Worm (Caenorhabditis elegans): ENCODE measurements around the gene Y47D7A.13.

Y47D7A.13 gene

DNA sequence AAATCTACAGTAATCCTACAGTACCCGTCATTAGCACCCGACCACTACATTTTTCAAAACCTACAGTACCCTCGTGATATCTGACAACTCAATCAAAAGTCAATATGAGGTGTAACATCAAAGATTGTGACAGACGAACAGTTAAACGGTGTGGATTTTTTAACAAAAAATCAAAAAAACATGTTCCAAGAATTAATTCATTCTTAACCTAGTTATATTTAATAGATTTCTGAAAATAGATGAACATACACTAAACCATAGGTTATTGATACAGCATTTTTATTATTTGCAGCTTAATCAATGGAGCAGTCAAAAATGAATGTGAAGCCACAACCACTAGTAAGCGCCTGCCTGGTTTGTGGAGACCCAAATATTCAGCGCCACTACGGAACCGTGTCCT lies 28.2 kb downstream of the Y47D7A.13 start, which contains the start of gene nhr-118:
TSS of gene nhr-118 (plus strand) at position 301 of the 400 bp plus-strand sequence.
- no peak for TF ChIP-seq aly-1 (tag; optimal IDR thresholded peaks at IDR 0.05)

- TF ChIP-seq ceh-13 (GFP tag; optimal IDR thresholded peaks at IDR 0.05) (no peak), B0310.2 (tag; optimal IDR thresholded peaks at IDR 0.05) (no peak), flt-1 (GFP tag; IDR thresholded peaks at IDR 0.05) (no peak), F13C5.2 (tag; optimal IDR thresholded peaks at IDR 0.05) (no peak), tra-4 (tag; optimal IDR thresholded peaks at IDR 0.05) (no peak)
Observed at ce11 chrV:4401865-4402264, 33.9 kb downstream of the Y47D7A.13 start, which contains the start of gene F13A2.5. Gene F13A2.5, minus strand, starts transcription at chrV:4401965.

DNA sequence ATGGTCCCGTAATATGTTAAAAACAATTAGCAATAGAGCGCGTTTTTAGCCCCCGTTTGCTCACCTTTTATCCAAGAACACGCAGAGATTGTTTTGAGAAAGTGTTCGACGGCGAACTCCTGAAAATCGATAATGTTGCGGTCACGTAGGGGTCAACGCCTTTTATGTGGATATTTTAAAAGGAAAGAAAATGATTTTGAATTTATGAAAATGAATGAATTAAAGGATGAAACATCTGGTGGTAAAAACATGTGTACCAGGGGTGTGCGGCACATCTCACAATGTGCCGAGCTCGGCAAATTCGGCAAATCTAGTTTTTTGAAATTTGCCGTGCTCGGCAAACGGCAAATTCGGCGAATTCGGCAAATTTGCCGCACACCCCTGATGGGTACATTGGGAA lies 35.6 kb downstream of the Y47D7A.13 start, which contains the start of gene F13A2.4:
TSS of gene F13A2.4 (minus strand) at position 101 of the 400 bp plus-strand sequence.
- TF ChIP-seq flt-1 (GFP tag; IDR thresholded peaks at IDR 0.05): no peak
- no peak for TF ChIP-seq pes-1 (GFP tag; IDR thresholded peaks at IDR 0.05)
- TF ChIP-seq hnd-1 (tag; optimal IDR thresholded peaks at IDR 0.05): no peak
- no peak for TF ChIP-seq scrt-1 (GFP tag; IDR thresholded peaks at IDR 0.05)
- TF ChIP-seq B0310.2 (tag; optimal IDR thresholded peaks at IDR 0.05): no peak
- no peak for TF ChIP-seq ets-7 (tag; optimal IDR thresholded peaks at IDR 0.05)
- TF ChIP-seq hmg-4 (GFP tag; optimal IDR thresholded peaks at IDR 0.05): no peak
- TF ChIP-seq ama-1 (optimal IDR thresholded peaks at IDR 0.05): no peak
- TF ChIP-seq aly-1 (tag; optimal IDR thresholded peaks at IDR 0.05): no peak
- TF ChIP-seq tbx-11 (GFP tag; IDR thresholded peaks at IDR 0.05): no peak
- no peak for TF ChIP-seq ceh-36 (tag; optimal IDR thresholded peaks at IDR 0.05)
- TF ChIP-seq F13C5.2 (tag; optimal IDR thresholded peaks at IDR 0.05): no peak
- no peak for TF ChIP-seq ceh-13 (GFP tag; optimal IDR thresholded peaks at IDR 0.05)
- TF ChIP-seq hmbx-1 (tag; optimal IDR thresholded peaks at IDR 0.05): no peak
- no peak for TF ChIP-seq tra-4 (tag; optimal IDR thresholded peaks at IDR 0.05)
- TF ChIP-seq sea-1 (GFP tag; conservative IDR thresholded peaks at IDR 0.05): no peak

DNA sequence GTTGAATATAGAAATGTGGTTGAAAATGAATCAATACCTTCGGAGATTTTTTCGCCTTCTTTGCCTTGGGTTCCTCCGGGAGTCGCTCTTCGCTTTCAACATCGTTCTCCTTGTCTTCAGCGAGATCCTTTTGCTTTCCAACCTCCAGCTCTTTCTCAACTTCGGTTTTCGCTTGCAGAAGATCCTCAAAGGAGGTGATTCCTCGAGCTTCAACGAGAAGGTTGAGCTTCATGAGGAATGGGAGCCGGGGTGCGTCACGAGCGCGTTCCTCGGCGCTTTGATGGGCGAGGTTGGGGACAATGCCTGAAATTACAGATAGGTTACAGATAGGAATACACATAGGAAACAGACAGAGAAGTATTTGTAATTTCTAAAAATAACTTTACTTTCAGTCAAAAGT lies 36.8 kb downstream of the Y47D7A.13 start:
- no peak for TF ChIP-seq aly-1 (tag; optimal IDR thresholded peaks at IDR 0.05)
- TF ChIP-seq ceh-36 (tag; optimal IDR thresholded peaks at IDR 0.05): no peak
- no peak for TF ChIP-seq pes-1 (GFP tag; IDR thresholded peaks at IDR 0.05)
- no peak for TF ChIP-seq scrt-1 (GFP tag; IDR thresholded peaks at IDR 0.05)
- TF ChIP-seq B0310.2 (tag; optimal IDR thresholded peaks at IDR 0.05): no peak
- no peak for TF ChIP-seq hmbx-1 (tag; optimal IDR thresholded peaks at IDR 0.05)
- TF ChIP-seq tbx-11 (GFP tag; IDR thresholded peaks at IDR 0.05): no peak
- no peak for TF ChIP-seq ets-7 (tag; optimal IDR thresholded peaks at IDR 0.05)
- no peak for TF ChIP-seq ama-1 (optimal IDR thresholded peaks at IDR 0.05)
- no peak for TF ChIP-seq tbx-37 (GFP tag; conservative IDR thresholded peaks at IDR 0.05)
- no peak for TF ChIP-seq F13C5.2 (tag; optimal IDR thresholded peaks at IDR 0.05)
- TF ChIP-seq flt-1 (GFP tag; IDR thresholded peaks at IDR 0.05): no peak
- TF ChIP-seq ceh-13 (GFP tag; optimal IDR thresholded peaks at IDR 0.05): no peak
- no peak for TF ChIP-seq hmg-4 (GFP tag; optimal IDR thresholded peaks at IDR 0.05)

- TF ChIP-seq scrt-1 (GFP tag; IDR thresholded peaks at IDR 0.05) (no peak), tbx-11 (GFP tag; IDR thresholded peaks at IDR 0.05) (no peak)
Observed at ce11 chrV:4398127-4398526, 37.6 kb downstream of the Y47D7A.13 start.

ce11 chrV:4396257-4396656 lies 39.5 kb downstream of the Y47D7A.13 start, which contains the start of gene F13A2.3:
Gene F13A2.3, minus strand, starts transcription at chrV:4396357.
- TF ChIP-seq tbx-11 (GFP tag; IDR thresholded peaks at IDR 0.05): no peak
- TF ChIP-seq tra-4 (tag; optimal IDR thresholded peaks at IDR 0.05): no peak
- no peak for TF ChIP-seq ceh-36 (tag; optimal IDR thresholded peaks at IDR 0.05)
- no peak for TF ChIP-seq aly-1 (tag; optimal IDR thresholded peaks at IDR 0.05)
- TF ChIP-seq pes-1 (GFP tag; IDR thresholded peaks at IDR 0.05): no peak
- no peak for TF ChIP-seq ceh-13 (GFP tag; optimal IDR thresholded peaks at IDR 0.05)
- no peak for TF ChIP-seq hmg-4 (GFP tag; optimal IDR thresholded peaks at IDR 0.05)
- no peak for TF ChIP-seq tbx-37 (GFP tag; conservative IDR thresholded peaks at IDR 0.05)
- no peak for TF ChIP-seq B0310.2 (tag; optimal IDR thresholded peaks at IDR 0.05)

DNA sequence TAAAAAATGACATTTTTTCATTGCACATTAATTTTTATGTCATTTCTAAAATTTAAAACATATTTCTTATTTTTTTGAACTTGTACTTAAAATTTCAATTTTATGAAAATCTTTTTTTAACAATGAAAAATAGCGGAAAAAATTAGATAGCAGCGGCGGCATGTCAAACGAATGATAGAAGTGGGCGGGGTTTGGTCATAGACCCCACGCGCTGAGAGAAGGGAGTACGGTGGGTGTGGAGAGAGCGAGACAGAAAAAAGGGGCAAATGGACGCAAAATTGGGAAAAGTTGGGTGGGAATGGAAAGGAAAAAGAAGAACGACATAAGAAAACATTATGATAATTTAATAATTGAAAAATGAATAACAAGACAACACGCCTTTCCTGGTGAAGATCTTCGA lies 47.8 kb downstream of the Y47D7A.13 start:
- TF ChIP-seq pes-1 (GFP tag; IDR thresholded peaks at IDR 0.05) (no peak), hmbx-1 (tag; optimal IDR thresholded peaks at IDR 0.05) (no peak), flt-1 (GFP tag; IDR thresholded peaks at IDR 0.05) (no peak), B0310.2 (tag; optimal IDR thresholded peaks at IDR 0.05) (no peak), F13C5.2 (tag; optimal IDR thresholded peaks at IDR 0.05) (no peak), tbx-37 (GFP tag; conservative IDR thresholded peaks at IDR 0.05) (no peak), ets-7 (tag; optimal IDR thresholded peaks at IDR 0.05) (no peak), hnd-1 (tag; optimal IDR thresholded peaks at IDR 0.05) (no peak), ama-1 (optimal IDR thresholded peaks at IDR 0.05) (no peak), scrt-1 (GFP tag; IDR thresholded peaks at IDR 0.05) (no peak), aly-1 (tag; optimal IDR thresholded peaks at IDR 0.05) (no peak), ceh-36 (tag; optimal IDR thresholded peaks at IDR 0.05) (no peak), tra-4 (tag; optimal IDR thresholded peaks at IDR 0.05) (no peak), hmg-4 (GFP tag; optimal IDR thresholded peaks at IDR 0.05) (no peak), tbx-11 (GFP tag; IDR thresholded peaks at IDR 0.05) (no peak), sea-1 (GFP tag; conservative IDR thresholded peaks at IDR 0.05) (no peak), ceh-13 (GFP tag; optimal IDR thresholded peaks at IDR 0.05) (no peak)

DNA sequence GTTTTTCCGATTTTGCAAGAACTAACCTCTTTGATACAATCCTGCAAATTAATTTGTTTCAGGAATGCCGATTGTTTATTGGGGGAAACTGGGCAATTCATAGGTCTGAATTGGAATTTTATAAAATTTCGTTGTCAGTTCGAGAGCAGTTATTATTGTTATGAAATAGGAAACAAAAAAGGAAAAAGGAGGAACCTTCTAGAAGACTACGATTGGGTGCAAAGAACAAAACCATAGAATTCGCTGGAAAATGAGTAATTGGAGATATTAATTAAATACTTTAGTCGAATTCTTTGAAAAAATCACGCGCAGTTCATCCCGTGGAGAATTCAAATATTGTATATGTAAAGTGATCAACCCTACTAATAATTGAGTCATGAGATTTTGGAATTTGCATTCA lies 48.3 kb downstream of the Y47D7A.13 start, which contains the start of gene F13A2.9:
TSS of gene F13A2.9 (minus strand) at position 101 of the 400 bp plus-strand sequence.
- TF ChIP-seq ceh-13 (GFP tag; optimal IDR thresholded peaks at IDR 0.05): no peak
- no peak for TF ChIP-seq hmbx-1 (tag; optimal IDR thresholded peaks at IDR 0.05)
- TF ChIP-seq ama-1 (optimal IDR thresholded peaks at IDR 0.05): no peak
- no peak for TF ChIP-seq ceh-36 (tag; optimal IDR thresholded peaks at IDR 0.05)
- TF ChIP-seq F13C5.2 (tag; optimal IDR thresholded peaks at IDR 0.05): no peak
- no peak for TF ChIP-seq aly-1 (tag; optimal IDR thresholded peaks at IDR 0.05)
